Worm (Caenorhabditis elegans) whole organism, L4 larva: ENCODE measurements around the gene C05D11.13.

ENCODE experiments used
- D1046.2 ChIP-seq: fragments of 200-800 bp; sonication (Bioruptor generic); IDR thresholded peaks from 2 replicates; pipeline ENCODE4 v1.3.6; 2022; ENCODE audit warnings: missing genetic modification characterization, missing compliant biosample characterization
- R02D3.7 ChIP-seq: fragments of 150-350 bp; sonication (generic microtip); optimal IDR thresholded peaks from 3 replicates; lab custom pipeline; 2014; ENCODE audit warnings: missing biosample characterization, missing genetic modification characterization
- ZK337.2 ChIP-seq: fragments of 200-800 bp; sonication (Bioruptor generic); IDR thresholded peaks from 2 replicates; pipeline ENCODE4 v1.3.6; 2022; ENCODE audit warnings: missing genetic modification reagents, missing genetic modification characterization, missing compliant biosample characterization
- ZK546.5 ChIP-seq, 2 experiments: sonication (generic microtip); optimal IDR thresholded peaks; 2 replicates each; lab custom pipeline; 2017; ENCODE audit warnings: missing biosample characterization in 2 of 2, missing genetic modification characterization in 2 of 2
- aha-1 ChIP-seq: fragments of 150-350 bp; peaks from one replicate; lab custom pipeline; 2014; ENCODE audit warnings: missing biosample characterization, missing genetic modification characterization
- ceh-20 ChIP-seq: fragments of 200-800 bp; sonication (Bioruptor generic); IDR thresholded peaks from 2 replicates; pipeline ENCODE4 v1.3.6; 2022; ENCODE audit warnings: missing genetic modification reagents, missing genetic modification characterization, missing compliant biosample characterization
- ceh-44 ChIP-seq: fragments of 200-800 bp; sonication (Bioruptor generic); IDR thresholded peaks from 2 replicates; pipeline ENCODE4 v1.3.6; 2022; ENCODE audit warnings: missing genetic modification reagents, missing genetic modification characterization, missing compliant biosample characterization
- ces-1 ChIP-seq: fragments of 150-350 bp; sonication (generic microtip); optimal IDR thresholded peaks from 4 replicates; lab custom pipeline; 2014; ENCODE audit warnings: missing biosample characterization, missing genetic modification reagents, missing genetic modification characterization
- daf-8 ChIP-seq: fragments of 200-800 bp; sonication (Bioruptor generic); IDR thresholded peaks from 2 replicates; pipeline ENCODE4 v1.3.6; 2022; ENCODE audit warnings: missing genetic modification characterization, missing compliant biosample characterization
- dmd-6 ChIP-seq: fragments of 200-800 bp; sonication (Bioruptor generic); IDR thresholded peaks from 2 replicates; pipeline ENCODE4 v1.3.6; 2022; ENCODE audit warnings: missing genetic modification reagents, missing genetic modification characterization, missing compliant biosample characterization
- dmd-8 ChIP-seq: fragments of 200-800 bp; sonication (Bioruptor generic); IDR thresholded peaks from 2 replicates; pipeline ENCODE4 v1.3.6; 2022; ENCODE audit warnings: missing genetic modification characterization, missing compliant biosample characterization
- dpl-1 ChIP-seq: fragments of 150-350 bp; optimal IDR thresholded peaks from 2 replicates; lab custom pipeline; 2014; ENCODE audit warnings: missing biosample characterization, missing genetic modification reagents, missing genetic modification characterization
- duxl-1 ChIP-seq: sonication (generic microtip); optimal IDR thresholded peaks from 2 replicates; lab custom pipeline; 2016; ENCODE audit warnings: mild to moderate bottlenecking, missing genetic modification characterization, moderate library complexity, missing compliant biosample characterization; ENCODE audit not compliant: poor library complexity
- egl-43 ChIP-seq: fragments of 200-800 bp; sonication (Bioruptor generic); IDR thresholded peaks from 2 replicates; pipeline ENCODE4 v1.3.6; 2022; ENCODE audit warnings: missing genetic modification reagents, missing genetic modification characterization, missing compliant biosample characterization
- fos-1 ChIP-seq: fragments of 150-350 bp; optimal IDR thresholded peaks from 2 replicates; lab custom pipeline; 2014; ENCODE audit warnings: missing biosample characterization, missing genetic modification characterization
- gei-8 ChIP-seq: fragments of 200-800 bp; sonication (Bioruptor generic); optimal IDR thresholded peaks from 2 replicates; lab custom pipeline; 2018; ENCODE audit warnings: mild to moderate bottlenecking, missing genetic modification characterization, missing compliant biosample characterization
- hlh-11 ChIP-seq: fragments of 200-800 bp; sonication (Bioruptor generic); optimal IDR thresholded peaks from 2 replicates; lab custom pipeline; 2018; ENCODE audit warnings: mild to moderate bottlenecking, missing genetic modification characterization, missing compliant biosample characterization
- hlh-30 ChIP-seq: sonication (generic microtip); optimal IDR thresholded peaks from 2 replicates; lab custom pipeline; 2017; ENCODE audit warnings: antibody characterized with exemption, mild to moderate bottlenecking, missing genetic modification characterization, missing compliant biosample characterization; ENCODE audit not compliant: insufficient read depth
- hmg-1.1 ChIP-seq: fragments of 200-800 bp; sonication (Bioruptor generic); IDR thresholded peaks from 2 replicates; pipeline ENCODE4 v1.3.6; 2022; ENCODE audit warnings: missing genetic modification reagents, missing genetic modification characterization, missing compliant biosample characterization
- lim-7 ChIP-seq: fragments of 200-800 bp; sonication (Bioruptor generic); IDR thresholded peaks from 2 replicates; pipeline ENCODE4 v1.3.6; 2022; ENCODE audit warnings: missing genetic modification characterization, missing compliant biosample characterization
- lin-13 ChIP-seq: fragments of 150-350 bp; optimal IDR thresholded peaks from 2 replicates; lab custom pipeline; 2014; ENCODE audit warnings: missing biosample characterization, missing genetic modification reagents, missing genetic modification characterization
- lin-38 ChIP-seq: fragments of 200-800 bp; sonication (Bioruptor generic); IDR thresholded peaks from 2 replicates; pipeline ENCODE4 v1.3.6; 2022; ENCODE audit warnings: missing genetic modification reagents, missing genetic modification characterization, missing compliant biosample characterization
- lir-3 ChIP-seq: sonication (generic microtip); optimal IDR thresholded peaks from 2 replicates; lab custom pipeline; 2016; ENCODE audit warnings: mild to moderate bottlenecking, missing genetic modification characterization, missing compliant biosample characterization
- mdt-29 ChIP-seq: fragments of 200-800 bp; sonication (Bioruptor generic); IDR thresholded peaks from 2 replicates; pipeline ENCODE4 v1.3.6; 2022; ENCODE audit warnings: missing genetic modification reagents, missing genetic modification characterization, missing compliant biosample characterization
- mep-1 ChIP-seq: fragments of 150-350 bp; sonication (generic microtip); optimal IDR thresholded peaks from 3 replicates; lab custom pipeline; 2014; ENCODE audit warnings: missing biosample characterization, missing genetic modification characterization
- mes-2 ChIP-seq: sonication (generic microtip); optimal IDR thresholded peaks from 2 replicates; lab custom pipeline; 2016; ENCODE audit warnings: missing genotype, mild to moderate bottlenecking, missing genetic modification characterization, missing compliant biosample characterization; ENCODE audit not compliant: poor library complexity, severe bottlenecking
- mxl-3 ChIP-seq: fragments of 200-800 bp; sonication (Bioruptor generic); optimal IDR thresholded peaks from 2 replicates; lab custom pipeline; 2018; ENCODE audit warnings: mild to moderate bottlenecking, missing genetic modification characterization, missing compliant biosample characterization
- nhr-102 ChIP-seq: sonication (generic microtip); optimal IDR thresholded peaks from 2 replicates; lab custom pipeline; 2016; ENCODE audit warnings: mild to moderate bottlenecking, missing genetic modification characterization, moderate library complexity, missing compliant biosample characterization
- nhr-111 ChIP-seq: fragments of 200-800 bp; sonication (Bioruptor generic); optimal IDR thresholded peaks from 2 replicates; lab custom pipeline; 2018; ENCODE audit warnings: mild to moderate bottlenecking, missing genetic modification characterization, missing compliant biosample characterization
- nhr-28 ChIP-seq: fragments of 150-350 bp; optimal IDR thresholded peaks from 2 replicates; lab custom pipeline; 2014; ENCODE audit warnings: missing biosample characterization, missing genetic modification characterization
- nhr-41 ChIP-seq: fragments of 200-800 bp; sonication (Bioruptor generic); IDR thresholded peaks from 2 replicates; pipeline ENCODE4 v1.3.6; 2022; ENCODE audit warnings: missing genetic modification reagents, missing genetic modification characterization, missing compliant biosample characterization
- nhr-48 ChIP-seq: sonication (generic microtip); optimal IDR thresholded peaks from 2 replicates; lab custom pipeline; 2016; ENCODE audit warnings: mild to moderate bottlenecking, missing genetic modification characterization, missing compliant biosample characterization
- nhr-6 ChIP-seq: fragments of 150-350 bp; optimal IDR thresholded peaks from 2 replicates; lab custom pipeline; 2014; ENCODE audit warnings: missing biosample characterization, missing genetic modification characterization
- nhr-76 ChIP-seq: fragments of 150-350 bp; optimal IDR thresholded peaks from 2 replicates; lab custom pipeline; 2014; ENCODE audit warnings: missing biosample characterization, missing genetic modification characterization
- pqm-1 ChIP-seq: sonication (generic microtip); optimal IDR thresholded peaks from 2 replicates; lab custom pipeline; 2017; ENCODE audit warnings: missing biosample characterization, missing genetic modification characterization
- rbr-2 ChIP-seq: sonication (generic microtip); optimal IDR thresholded peaks from 2 replicates; lab custom pipeline; 2016; ENCODE audit warnings: missing genotype, missing genetic modification characterization, missing compliant biosample characterization
- saeg-2 ChIP-seq: fragments of 200-800 bp; sonication (Bioruptor generic); IDR thresholded peaks from 2 replicates; pipeline ENCODE4 v1.3.6; 2022; ENCODE audit warnings: missing genetic modification reagents, missing genetic modification characterization, missing compliant biosample characterization
- skn-1 ChIP-seq: fragments of 150-350 bp; optimal IDR thresholded peaks from 2 replicates; lab custom pipeline; 2014; ENCODE audit warnings: missing biosample characterization, missing genetic modification characterization
- snpc-1.2 ChIP-seq: fragments of 200-800 bp; sonication (Bioruptor generic); IDR thresholded peaks from 2 replicates; pipeline ENCODE4 v1.3.6; 2022; ENCODE audit warnings: missing genetic modification reagents, missing genetic modification characterization, missing compliant biosample characterization
- spr-1 ChIP-seq: sonication (generic microtip); optimal IDR thresholded peaks from 2 replicates; lab custom pipeline; 2016; ENCODE audit warnings: mild to moderate bottlenecking, missing genetic modification characterization, missing compliant biosample characterization
- unc-62 ChIP-seq, 3 experiments: fragments of 150-350 bp in 1 of 3; sonication (generic microtip); optimal IDR thresholded peaks in 2 of 3; peaks in 1 of 3; 1 replicate in 1 of 3; 2 replicates in 2 of 3; lab custom pipeline; 2014 to 2017; ENCODE audit warnings: missing biosample characterization in 3 of 3, missing genetic modification characterization in 3 of 3, missing genetic modification reagents in 3 of 3, missing genotype in 1 of 3
- zfp-3 ChIP-seq: fragments of 200-800 bp; sonication (Bioruptor generic); conservative IDR thresholded peaks from 2 replicates; pipeline ENCODE4 v1.3.6; 2022; ENCODE audit warnings: missing genetic modification reagents, missing genetic modification characterization, missing compliant biosample characterization
- zip-11 ChIP-seq: fragments of 200-800 bp; sonication (Bioruptor generic); IDR thresholded peaks from 2 replicates; pipeline ENCODE4 v1.3.6; 2022; ENCODE audit warnings: missing genetic modification characterization, missing compliant biosample characterization
- ztf-11 ChIP-seq: fragments of 150-350 bp; optimal IDR thresholded peaks from 2 replicates; lab custom pipeline; 2014; ENCODE audit warnings: missing biosample characterization, missing genetic modification characterization
- ztf-7 ChIP-seq: fragments of 150-350 bp; optimal IDR thresholded peaks from 2 replicates; lab custom pipeline; 2014; ENCODE audit warnings: missing biosample characterization, missing genetic modification characterization

The C05D11.13 gene

ce11 chrIII:6419409-6419944, 24.9 kb downstream of the C05D11.13 start, which contains the start of gene atgl-1 (continued):
- TF ChIP-seq nhr-76 (tag; lab: Kevin White, UChicago) (no peak), dpl-1 (GFP tag; lab: Kevin White, UChicago) (no peak), zfp-3 (GFP tag; lab: Robert Waterston, UW) (no peak), saeg-2 (GFP tag; lab: Robert Waterston, UW) (no peak), snpc-1.2 (GFP tag; lab: Robert Waterston, UW) (no peak), ZK337.2 (no peak), zip-11 (GFP tag; lab: Robert Waterston, UW) (no peak), ztf-7 (tag; lab: Kevin White, UChicago) (no peak), rbr-2 (tag; lab: Kevin White, UChicago) (no peak), nhr-102 (no peak), lir-3 (no peak), unc-62 (GFP tag; optimal IDR thresholded peaks at IDR 0.05 in 1 of 2; lab: Kevin White, UChicago) (no peak), unc-62 (tag; optimal IDR thresholded peaks at IDR 0.05; lab: Kevin White, UChicago) (no peak), mxl-3 (peak; percentile 35)

ce11 chrIII:6418254-6418653, 26.1 kb downstream of the C05D11.13 start:
- TF ChIP-seq ztf-11 (tag; lab: Kevin White, UChicago) = no peak
- no peak for TF ChIP-seq nhr-48 (tag; lab: Kevin White, UChicago)
- no peak for TF ChIP-seq nhr-111 (GFP tag; lab: Kevin White, UChicago)
- peak; percentile 40 for TF ChIP-seq aha-1 (tag; lab: Kevin White, UChicago)
- no peak for TF ChIP-seq saeg-2 (GFP tag; lab: Robert Waterston, UW)
- TF ChIP-seq gei-8 (GFP tag; lab: Kevin White, UChicago) = no peak
- no peak for TF ChIP-seq ces-1 (GFP tag; lab: Kevin White, UChicago)
- peak; percentile 6 for TF ChIP-seq mxl-3
- TF ChIP-seq hlh-11 (tag; lab: Kevin White, UChicago) = no peak
- TF ChIP-seq ceh-44 = no peak
- TF ChIP-seq nhr-28 (tag; lab: Kevin White, UChicago) = no peak
- no peak for TF ChIP-seq fos-1 (tag; lab: Kevin White, UChicago)
- no peak for TF ChIP-seq lin-13 (GFP tag; lab: Kevin White, UChicago)
- no peak for TF ChIP-seq R02D3.7 (tag; lab: Kevin White, UChicago)

DNA sequence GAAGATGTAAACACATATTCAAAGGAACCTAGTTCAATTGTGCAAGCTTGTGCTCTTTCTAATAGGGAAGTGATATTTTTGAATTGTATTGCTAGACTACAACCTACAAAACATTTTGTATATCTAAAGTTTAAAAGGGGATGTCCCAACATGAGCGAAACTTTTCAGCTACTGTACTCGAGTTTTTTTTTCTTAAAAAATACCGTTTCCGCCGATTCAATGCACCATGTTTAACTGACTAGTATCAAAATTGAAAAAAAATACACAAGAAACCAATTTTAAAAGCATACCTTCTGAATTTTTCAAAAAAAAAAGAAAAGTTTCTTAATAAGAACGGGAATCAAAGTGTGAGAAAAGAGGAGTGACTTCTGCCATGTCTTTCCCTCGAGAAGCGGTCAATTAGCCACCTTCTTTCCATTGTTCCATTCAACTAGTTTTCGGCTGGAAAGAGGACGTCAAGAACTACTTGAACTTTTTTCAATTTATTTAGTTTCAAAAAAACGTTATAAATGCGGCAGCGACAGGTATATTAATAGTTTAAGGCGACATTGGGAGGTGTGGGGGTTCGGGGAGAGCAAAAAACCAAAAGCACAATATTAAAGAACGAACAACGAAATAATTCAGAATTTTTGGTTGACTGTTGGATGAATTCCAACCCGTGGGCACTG, 28.9 kb downstream of the C05D11.13 start, which contains the start of gene nas-4:
TSS of gene nas-4 (minus strand) at position 351 of the 668 bp plus-strand sequence.
- TF ChIP-seq gei-8 (GFP tag; lab: Kevin White, UChicago) = peak; percentile 0
- TF ChIP-seq pqm-1 (tag; lab: Kevin White, UChicago) = no peak
- peak; percentile 28 for TF ChIP-seq fos-1 (tag; lab: Kevin White, UChicago)
- no peak for TF ChIP-seq duxl-1
- no peak for TF ChIP-seq nhr-41 (GFP tag; lab: Robert Waterston, UW)
- TF ChIP-seq spr-1 (tag; lab: Kevin White, UChicago) = peak; percentile 40
- no peak for TF ChIP-seq dpl-1 (GFP tag; lab: Kevin White, UChicago)
- TF ChIP-seq lin-38 (GFP tag; lab: Robert Waterston, UW) = peak; percentile 24; the same call in 1 of the 2 replicates
- TF ChIP-seq ZK546.5 (tag; optimal IDR thresholded peaks at IDR 0.05; lab: Kevin White, UChicago) = no peak
- no peak for TF ChIP-seq nhr-6 (tag; lab: Kevin White, UChicago)
- no peak for TF ChIP-seq daf-8 (GFP tag; lab: Robert Waterston, UW)
- peak; percentile 71 for TF ChIP-seq mep-1 (tag; lab: Kevin White, UChicago)
- no peak for TF ChIP-seq dmd-8 (GFP tag; lab: Robert Waterston, UW)
- TF ChIP-seq rbr-2 (tag; lab: Kevin White, UChicago) = no peak
- peak in 1 of 2 experiments; percentile 56 for TF ChIP-seq unc-62 (GFP tag; optimal IDR thresholded peaks at IDR 0.05 in 1 of 2; lab: Kevin White, UChicago)
- no peak for TF ChIP-seq unc-62 (tag; optimal IDR thresholded peaks at IDR 0.05; lab: Kevin White, UChicago)
- TF ChIP-seq lim-7 (GFP tag; lab: Robert Waterston, UW) = 0 out of 2 replicates have a peak, but pooled peaks have one; percentile 36
- peak; percentile 41 for TF ChIP-seq nhr-48 (tag; lab: Kevin White, UChicago)
- no peak for TF ChIP-seq skn-1 (tag; lab: Kevin White, UChicago)
- no peak for TF ChIP-seq ceh-20 (GFP tag; lab: Robert Waterston, UW)
- TF ChIP-seq hmg-1.1 = peak; percentile 43; the same call in 1 of the 2 replicates
- TF ChIP-seq hlh-30 (tag; lab: Kevin White, UChicago) = no peak
- TF ChIP-seq D1046.2 (GFP tag; lab: Robert Waterston, UW) = no peak
- peak; percentile 41 for TF ChIP-seq mes-2 (tag; lab: Kevin White, UChicago)
- TF ChIP-seq ztf-7 (tag; lab: Kevin White, UChicago) = no peak
- TF ChIP-seq mdt-29 = peak; percentile 35; the same call in 1 of the 2 replicates
- peak; percentile 19; the same call in 1 of the 2 replicates for TF ChIP-seq dmd-6 (GFP tag; lab: Robert Waterston, UW)
- TF ChIP-seq egl-43 (GFP tag; lab: Robert Waterston, UW) = no peak
